Worm (Caenorhabditis elegans) whole organism, L1 larva: Measurements from ENCODE around the gene qdpr-1.

Experiments
- ceh-82 ChIP-seq, 3 experiments: fragments of 150-350 bp in 1 of 3; sonication (generic microtip) in 2 of 3; optimal IDR thresholded peaks; 2 replicates each; lab custom pipeline; 2014 to 2017; ENCODE audit warnings: missing biosample characterization in 3 of 3, missing genetic modification characterization in 3 of 3
- nhr-11 ChIP-seq: fragments of 150-350 bp; optimal IDR thresholded peaks from 2 replicates; lab custom pipeline; 2014; ENCODE audit warnings: missing biosample characterization, missing genetic modification characterization
- tbx-2 ChIP-seq: sonication (generic microtip); optimal IDR thresholded peaks from 2 replicates; lab custom pipeline; 2016; ENCODE audit warnings: missing genetic modification characterization, missing compliant biosample characterization

DNA sequence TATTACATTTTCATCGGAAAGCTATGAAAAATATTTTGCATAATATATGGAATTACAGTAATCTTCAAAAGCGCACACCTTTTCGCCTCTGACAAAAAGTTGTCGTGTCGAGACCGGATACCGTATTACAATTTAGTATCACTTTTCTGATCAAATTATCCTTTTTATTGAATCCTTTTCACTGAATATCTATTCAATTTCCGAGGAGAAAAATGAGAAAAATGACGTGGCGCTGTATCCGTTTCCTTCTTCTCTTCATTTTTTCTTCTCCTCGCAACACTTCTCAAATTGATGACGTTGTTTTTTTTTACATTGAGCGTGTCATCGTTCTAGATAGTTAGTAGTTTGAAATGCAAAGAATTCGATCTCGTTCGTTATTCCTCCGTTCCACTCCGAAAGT is 42.7 kb upstream of the qdpr-1 start:
- no peak for TF ChIP-seq nhr-11
- no peak for TF ChIP-seq ceh-82 (tag; optimal IDR thresholded peaks at IDR 0.05; lab: Kevin White, UChicago)
- TF ChIP-seq tbx-2 (tag; lab: Kevin White, UChicago) = no peak
